Fruit fly (Drosophila melanogaster): ENCODE results near the gene mRpL45.

The mRpL45 gene

DNA sequence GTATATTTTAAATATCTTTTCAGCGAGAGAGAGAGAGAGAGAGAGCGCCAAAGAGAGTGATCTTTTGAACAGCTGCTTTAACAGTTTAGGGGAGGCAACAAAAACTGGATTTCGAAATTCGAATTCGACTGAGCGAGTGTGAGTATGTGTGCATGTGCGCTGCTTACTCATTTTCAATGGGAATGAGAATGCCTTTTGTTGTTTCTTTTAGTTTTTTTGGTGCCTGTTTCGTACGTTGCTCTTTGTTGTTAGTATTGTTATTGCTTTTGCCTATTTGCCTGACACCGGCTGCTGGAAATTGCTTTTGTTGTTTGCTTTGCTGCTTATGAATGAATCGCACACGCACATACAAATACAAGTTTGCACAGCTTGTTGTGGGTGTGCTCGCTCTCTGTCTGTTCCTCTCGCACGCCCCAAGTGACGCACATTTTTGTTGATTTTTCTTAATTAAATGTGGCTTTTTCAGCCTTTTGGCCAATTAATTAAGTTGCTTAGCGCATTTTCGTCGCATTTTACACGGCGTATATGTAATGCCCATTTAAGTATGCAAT is 8.6 kb downstream of the mRpL45 start (continued):
- TF ChIP-seq wek (GFP tag; optimal IDR thresholded peaks at IDR 0.05) (peak; percentile 83), zen (tag; optimal IDR thresholded peaks at IDR 0.05) (no peak), fd102C (GFP tag; optimal IDR thresholded peaks at IDR 0.05) (no peak), CG32767 (GFP tag; IDR thresholded peaks at IDR 0.05) (peak; percentile 28; the same call in 1 of the 2 replicates), gsb-n (tag; optimal IDR thresholded peaks at IDR 0.05) (no peak), Hsf (GFP tag; optimal IDR thresholded peaks at IDR 0.05) (no peak), bsh (GFP tag; optimal IDR thresholded peaks at IDR 0.05) (peak; percentile 35 to 92), CG15479 (GFP tag; optimal IDR thresholded peaks at IDR 0.05) (no peak), Sin3A (optimal IDR thresholded peaks at IDR 0.05) (no peak), tna (GFP tag; IDR thresholded peaks at IDR 0.05; ENCODE audit: partially characterized antibody) (no peak), pum (GFP tag; optimal IDR thresholded peaks at IDR 0.05) (no peak), CG15601 (tag; optimal IDR thresholded peaks at IDR 0.05) (peak; percentile 23), BtbVII (GFP tag; optimal IDR thresholded peaks at IDR 0.05) (peak; percentile 47), CG11247 (GFP tag; IDR thresholded peaks at IDR 0.05) (no peak), btn (GFP tag; optimal IDR thresholded peaks at IDR 0.05) (no peak), Dp (GFP tag; optimal IDR thresholded peaks at IDR 0.05) (no peak), bigmax (GFP tag; optimal IDR thresholded peaks at IDR 0.05) (no peak), CG12942 (GFP tag; optimal IDR thresholded peaks at IDR 0.05) (peak; percentile 3), knrl (GFP tag; IDR thresholded peaks at IDR 0.05; ENCODE audit: partially characterized antibody) (no peak), Jarid2 (GFP tag; optimal IDR thresholded peaks at IDR 0.05) (peak; percentile 35), Dbx (GFP tag; IDR thresholded peaks at IDR 0.05) (0 out of 3 replicates have a peak, but pooled peaks have one; percentile 21), CG7556 (GFP tag; optimal IDR thresholded peaks at IDR 0.05) (peak; percentile 24), CG2199 (GFP tag; IDR thresholded peaks at IDR 0.05) (peak; percentile 69; the same call in 1 of the 3 replicates), CG3726 (GFP tag; IDR thresholded peaks at IDR 0.05) (no peak), CG16779 (GFP tag; IDR thresholded peaks at IDR 0.05) (no peak), CG16815 (GFP tag; optimal IDR thresholded peaks at IDR 0.05) (no peak), Xrp1 (GFP tag; IDR thresholded peaks at IDR 0.05) (peak; percentile 45; the same call in 1 of the 2 replicates), wor (GFP tag; IDR thresholded peaks at IDR 0.05) (no peak), CG4282 (GFP tag; optimal IDR thresholded peaks at IDR 0.05) (peak; percentile 11), HHEX (GFP tag; optimal IDR thresholded peaks at IDR 0.05) (peak; percentile 53), mld (GFP tag; IDR thresholded peaks at IDR 0.05; ENCODE audit: partially characterized antibody) (no peak), zfh1 (GFP tag; IDR thresholded peaks at IDR 0.05) (peak; percentile 34; the same call in 1 of the 3 replicates), Fer1 (GFP tag; optimal IDR thresholded peaks at IDR 0.05) (peak; percentile 68), Elba2 (GFP tag; optimal IDR thresholded peaks at IDR 0.05) (peak; percentile 66), ttk (GFP tag; IDR thresholded peaks at IDR 0.05) (no peak), ken (GFP tag; IDR thresholded peaks at IDR 0.05) (no peak), sqz (GFP tag; optimal IDR thresholded peaks at IDR 0.05) (peak; percentile 88), CG11398 (GFP tag; optimal IDR thresholded peaks at IDR 0.05) (peak; percentile 61), shn (GFP tag; optimal IDR thresholded peaks at IDR 0.05) (peak; percentile 23), CG10147 (GFP tag; optimal IDR thresholded peaks at IDR 0.05) (peak; percentile 30), CG10321 (GFP tag; IDR thresholded peaks at IDR 0.05) (peak; percentile 72), CG2875 (GFP tag; optimal IDR thresholded peaks at IDR 0.05) (peak; percentile 21), Neu2 (GFP tag; optimal IDR thresholded peaks at IDR 0.05; ENCODE audit: borderline replicate concordance) (no peak), CG13894 (tag; optimal IDR thresholded peaks at IDR 0.05) (peak; percentile 62), dpn (GFP tag; optimal IDR thresholded peaks at IDR 0.05) (no peak), CG8359 (GFP tag; optimal IDR thresholded peaks at IDR 0.05; ENCODE audit: borderline replicate concordance) (peak; percentile 48), CG6683 (GFP tag; optimal IDR thresholded peaks at IDR 0.05) (peak; percentile 59), Spps (tag; optimal IDR thresholded peaks at IDR 0.05) (no peak), CG8388 (GFP tag; optimal IDR thresholded peaks at IDR 0.05) (peak; percentile 7), CG43689 (GFP tag; IDR thresholded peaks at IDR 0.05) (no peak)
